Worm (Caenorhabditis elegans) whole organism, young adult: Measurements from ENCODE around the gene C45H4.18.

Source experiments
- F55B11.4 ChIP-seq: sonication (generic microtip); optimal IDR thresholded peaks from 2 replicates; lab custom pipeline; 2016; ENCODE audit warnings: missing compliant biosample characterization, missing genetic modification characterization, borderline replicate concordance; ENCODE audit not compliant: insufficient read depth
- pha-4 ChIP-seq: fragments of 150-350 bp; sonication (generic microtip); optimal IDR thresholded peaks from 2 replicates; lab custom pipeline; 2014; ENCODE audit warnings: missing biosample characterization, missing genetic modification reagents, missing genetic modification characterization
- ztf-25 ChIP-seq: fragments of 200-800 bp; sonication (Bioruptor generic); IDR thresholded peaks from 2 replicates; pipeline ENCODE4 v1.3.6; 2022; ENCODE audit warnings: missing genetic modification reagents, missing genetic modification characterization, missing compliant biosample characterization

DNA sequence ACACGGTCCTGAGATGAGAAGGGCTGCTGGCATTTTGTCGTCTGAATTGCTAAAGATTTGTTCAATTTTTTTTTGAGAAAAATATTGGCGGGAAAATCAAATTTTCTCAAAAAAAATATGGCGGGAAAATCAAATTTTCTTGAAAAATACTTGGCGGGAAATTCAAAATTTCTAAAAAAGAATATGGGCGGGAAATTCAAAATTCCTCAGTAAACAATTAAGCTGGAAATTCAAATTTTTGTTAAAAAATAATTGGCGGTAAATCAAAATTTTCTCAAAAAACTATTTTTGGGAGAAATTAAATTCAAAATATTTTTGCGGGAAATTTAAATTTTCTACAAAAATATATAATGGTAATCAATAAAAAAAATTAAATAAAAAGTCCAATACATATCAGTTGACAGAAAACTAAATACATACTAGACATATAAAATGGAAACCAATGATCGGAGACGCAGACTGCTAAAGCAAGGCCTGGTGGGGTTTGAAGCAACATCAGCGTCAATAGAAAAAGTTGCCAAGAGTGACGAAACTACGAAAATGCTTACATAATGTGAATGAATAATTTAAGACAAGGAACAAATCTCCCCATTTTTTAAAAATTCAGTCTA lies 39.2 kb downstream of the C45H4.18 start, which contains the start of gene nhr-184:
- TF ChIP-seq ztf-25 (GFP tag; lab: Robert Waterston, UW) (no peak), pha-4 (tag; lab: Kevin White, UChicago) (no peak), F55B11.4 (tag; lab: Kevin White, UChicago) (no peak)
